Worm (Caenorhabditis elegans) whole organism, early embryonic: ENCODE measurements around the gene sra-9.

Experiments used
- B0310.2 ChIP-seq: sonication (generic microtip); optimal IDR thresholded peaks from 2 replicates; lab custom pipeline; 2016; ENCODE audit warnings: mild to moderate bottlenecking, missing genetic modification characterization, missing compliant biosample characterization
- F13C5.2 ChIP-seq: sonication (generic microtip); optimal IDR thresholded peaks from 2 replicates; lab custom pipeline; 2017; ENCODE audit warnings: mild to moderate bottlenecking, missing genetic modification characterization, inconsistent platforms, missing compliant biosample characterization
- aly-1 ChIP-seq: sonication (generic microtip); optimal IDR thresholded peaks from 2 replicates; lab custom pipeline; 2016; ENCODE audit warnings: missing genetic modification characterization, missing compliant biosample characterization
- ama-1 ChIP-seq: fragments of 150-350 bp; optimal IDR thresholded peaks from 2 replicates; lab custom pipeline; 2014
- ceh-13 ChIP-seq: fragments of 200-800 bp; sonication (Bioruptor generic); optimal IDR thresholded peaks from 2 replicates; lab custom pipeline; 2018; ENCODE audit warnings: mild to moderate bottlenecking, missing genetic modification characterization, missing compliant biosample characterization
- ceh-36 ChIP-seq: sonication (generic microtip); optimal IDR thresholded peaks from 2 replicates; lab custom pipeline; 2016; ENCODE audit warnings: missing genetic modification characterization, inconsistent platforms, missing compliant biosample characterization
- ets-7 ChIP-seq: sonication (generic microtip); optimal IDR thresholded peaks from 2 replicates; lab custom pipeline; 2016; ENCODE audit warnings: missing genotype, missing genetic modification characterization, missing compliant biosample characterization
- flt-1 ChIP-seq: fragments of 200-800 bp; sonication (Bioruptor generic); IDR thresholded peaks from 2 replicates; pipeline ENCODE4 v1.3.6; 2022; ENCODE audit warnings: missing genetic modification characterization, missing compliant biosample characterization
- hmbx-1 ChIP-seq: sonication (generic microtip); optimal IDR thresholded peaks from 2 replicates; lab custom pipeline; 2016; ENCODE audit warnings: mild to moderate bottlenecking, missing genetic modification characterization, missing compliant biosample characterization
- hmg-4 ChIP-seq: fragments of 200-800 bp; sonication (Bioruptor generic); optimal IDR thresholded peaks from 2 replicates; lab custom pipeline; 2018; ENCODE audit warnings: mild to moderate bottlenecking, missing genetic modification characterization, missing compliant biosample characterization
- pes-1 ChIP-seq: fragments of 200-800 bp; sonication (Bioruptor generic); IDR thresholded peaks from 2 replicates; pipeline ENCODE4 v1.3.6; 2022; ENCODE audit warnings: missing genetic modification reagents, missing genetic modification characterization, missing compliant biosample characterization
- sea-1 ChIP-seq: fragments of 200-800 bp; sonication (Bioruptor generic); conservative IDR thresholded peaks from 2 replicates; pipeline ENCODE4 v1.3.6; 2022; ENCODE audit warnings: missing genetic modification characterization, missing compliant biosample characterization
- tbx-11 ChIP-seq: fragments of 200-800 bp; sonication (Bioruptor generic); IDR thresholded peaks from 2 replicates; pipeline ENCODE4 v1.3.6; 2022; ENCODE audit warnings: missing genetic modification characterization, missing compliant biosample characterization
- tbx-37 ChIP-seq: fragments of 200-800 bp; sonication (Bioruptor generic); conservative IDR thresholded peaks from 2 replicates; pipeline ENCODE4 v1.3.6; 2022; ENCODE audit warnings: missing genetic modification reagents, missing genetic modification characterization, missing compliant biosample characterization

DNA sequence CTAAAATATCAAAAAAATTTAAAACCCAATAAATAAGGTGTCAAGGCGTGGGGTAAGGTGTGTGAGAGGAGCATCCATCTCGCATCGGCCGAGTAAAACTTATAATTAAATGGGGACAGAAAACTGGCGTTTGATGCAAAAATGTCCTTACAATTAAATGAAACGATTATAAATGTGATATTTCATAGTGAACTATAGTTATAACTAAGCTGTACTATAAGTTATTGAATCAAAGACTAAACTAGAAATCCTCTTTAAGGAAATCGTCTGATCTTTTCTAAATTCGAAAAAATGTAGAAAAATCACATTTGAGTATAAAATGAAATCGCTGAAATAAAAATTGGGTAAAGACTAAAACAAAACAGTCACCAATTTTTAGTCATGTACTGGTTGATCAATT lies 18.6 kb downstream of the sra-9 start, which contains the start of gene sra-6:
- TF ChIP-seq ceh-36 (no peak), tbx-37 (GFP tag; lab: Robert Waterston, UW) (no peak), B0310.2 (no peak), hmbx-1 (tag; lab: Kevin White, UChicago) (no peak), pes-1 (GFP tag; lab: Robert Waterston, UW) (no peak), F13C5.2 (no peak), ama-1 (no peak), flt-1 (GFP tag; lab: Robert Waterston, UW) (no peak), hmg-4 (GFP tag; lab: Kevin White, UChicago) (no peak), ceh-13 (GFP tag; lab: Kevin White, UChicago) (no peak), aly-1 (tag; lab: Kevin White, UChicago) (no peak), tbx-11 (GFP tag; lab: Robert Waterston, UW) (no peak), ets-7 (no peak), sea-1 (GFP tag; lab: Robert Waterston, UW) (no peak)
